2 fruit fly cellular contexts compared by ENCODE assay signal in genomic region chr3L:15898952-15899351, dm6.
TF ChIP-seq lines count a peak whose summit lies in the region.

TSS of gene pHCl-1 (minus strand) at chr3L:15899029.

- no peak for TF ChIP-seq CTCF in whole organism, embryonic (GFP tag; optimal IDR thresholded peaks at IDR 0.05; lab: Kevin White, UChicago)

TF ChIP-seq in whole organism, embryonic, 481 proteins besides CTCF, POLR2A, EP300 and RAD21:
- TF ChIP-seq Deaf1 (tag; optimal IDR thresholded peaks at IDR 0.05; lab: Kevin White, UChicago) (peak; percentile 75), crp (GFP tag; optimal IDR thresholded peaks at IDR 0.05; lab: Kevin White, UChicago) (peak in 1 of 2 experiments; percentile 64), HmgZ (tag; optimal IDR thresholded peaks at IDR 0.05; lab: Kevin White, UChicago) (no peak)

TF ChIP-seq in whole organism, prepupa, 60 proteins besides CTCF, POLR2A, EP300 and RAD21:
- TF ChIP-seq Eip78C (GFP tag; lab: Kevin White, UChicago) (peak; percentile 34), CG11762 (GFP tag; optimal IDR thresholded peaks at IDR 0.05; lab: Kevin White, UChicago; ENCODE audit: insufficient read depth) (no peak)
